Fruit fly (Drosophila melanogaster) whole organism, prepupa: ENCODE data around the gene bwa.

ENCODE experiments used
- CG34406 ChIP-seq: fragments of 200-800 bp; sonication (Bioruptor generic); optimal IDR thresholded peaks from 3 replicates; lab custom pipeline; 2016; ENCODE audit warnings: missing biosample characterization, missing genetic modification characterization
- Ets96B ChIP-seq: fragments of 200-800 bp; optimal IDR thresholded peaks from 2 replicates; lab custom pipeline; 2019; ENCODE audit warnings: missing biosample characterization, mild to moderate bottlenecking, missing genetic modification characterization, moderate library complexity
- topi ChIP-seq: fragments of 200-800 bp; sonication (Bioruptor generic); optimal IDR thresholded peaks from 3 replicates; lab custom pipeline; 2016; ENCODE audit warnings: missing biosample characterization, missing genetic modification characterization

dm6 chr2L:20067928-20068327, 1.7 kb downstream of the bwa start:
- TF ChIP-seq Ets96B (tag; lab: Kevin White, UChicago) (no peak), CG34406 (GFP tag; lab: Kevin White, UChicago) (no peak), topi (no peak)
